Worm (Caenorhabditis elegans) whole organism, L2 larva: ENCODE results near the gene pei-1.
"Not testable (repeated sequence)": the region's sequence is repeated elsewhere in the genome, so short reads cannot be mapped to it uniquely, and the experiment has no call there.

Experiments used
- R02D3.7 ChIP-seq: fragments of 150-350 bp; optimal IDR thresholded peaks from 2 replicates; lab custom pipeline; 2014; ENCODE audit warnings: missing biosample characterization, missing genetic modification characterization
- ZK546.5 ChIP-seq: sonication (generic microtip); optimal IDR thresholded peaks from 2 replicates; lab custom pipeline; 2017; ENCODE audit warnings: missing biosample characterization, missing genetic modification characterization
- egl-27 ChIP-seq: sonication (generic microtip); optimal IDR thresholded peaks from 3 replicates; lab custom pipeline; 2017; ENCODE audit warnings: missing biosample characterization, missing genetic modification reagents, missing genetic modification characterization
- lin-11 ChIP-seq: fragments of 150-350 bp; sonication (generic microtip); optimal IDR thresholded peaks from 2 replicates; lab custom pipeline; 2014; ENCODE audit warnings: missing biosample characterization, missing genetic modification characterization, inconsistent platforms, mixed read lengths
- mab-5 ChIP-seq: fragments of 150-350 bp; optimal IDR thresholded peaks from 2 replicates; lab custom pipeline; 2014; ENCODE audit warnings: missing biosample characterization, missing genetic modification characterization
- nhr-12 ChIP-seq: fragments of 150-350 bp; optimal IDR thresholded peaks from 2 replicates; lab custom pipeline; 2014; ENCODE audit warnings: missing biosample characterization, missing genetic modification characterization
- nhr-237 ChIP-seq: fragments of 150-350 bp; optimal IDR thresholded peaks from 2 replicates; lab custom pipeline; 2014; ENCODE audit warnings: missing biosample characterization, missing genetic modification characterization
- nhr-77 ChIP-seq: fragments of 150-350 bp; optimal IDR thresholded peaks from 2 replicates; lab custom pipeline; 2014; ENCODE audit warnings: missing biosample characterization, missing genetic modification characterization
- skn-1 ChIP-seq: sonication (generic microtip); optimal IDR thresholded peaks from 2 replicates; lab custom pipeline; 2017; ENCODE audit warnings: missing biosample characterization, missing genetic modification characterization
- snpc-4 ChIP-seq: fragments of 150-350 bp; optimal IDR thresholded peaks from 2 replicates; lab custom pipeline; 2014; ENCODE audit warnings: missing biosample characterization, missing genetic modification characterization
- ztf-1 ChIP-seq: fragments of 200-800 bp; sonication (Bioruptor generic); conservative IDR thresholded peaks from 2 replicates; pipeline ENCODE4 v1.3.6; 2022; ENCODE audit warnings: missing genetic modification characterization, missing compliant biosample characterization
- ztf-11 ChIP-seq: sonication (generic microtip); optimal IDR thresholded peaks from 2 replicates; lab custom pipeline; 2017; ENCODE audit warnings: missing biosample characterization, missing genetic modification characterization
- ztf-4 ChIP-seq: fragments of 150-350 bp; optimal IDR thresholded peaks from 2 replicates; lab custom pipeline; 2014; ENCODE audit warnings: missing biosample characterization, missing genetic modification characterization

DNA sequence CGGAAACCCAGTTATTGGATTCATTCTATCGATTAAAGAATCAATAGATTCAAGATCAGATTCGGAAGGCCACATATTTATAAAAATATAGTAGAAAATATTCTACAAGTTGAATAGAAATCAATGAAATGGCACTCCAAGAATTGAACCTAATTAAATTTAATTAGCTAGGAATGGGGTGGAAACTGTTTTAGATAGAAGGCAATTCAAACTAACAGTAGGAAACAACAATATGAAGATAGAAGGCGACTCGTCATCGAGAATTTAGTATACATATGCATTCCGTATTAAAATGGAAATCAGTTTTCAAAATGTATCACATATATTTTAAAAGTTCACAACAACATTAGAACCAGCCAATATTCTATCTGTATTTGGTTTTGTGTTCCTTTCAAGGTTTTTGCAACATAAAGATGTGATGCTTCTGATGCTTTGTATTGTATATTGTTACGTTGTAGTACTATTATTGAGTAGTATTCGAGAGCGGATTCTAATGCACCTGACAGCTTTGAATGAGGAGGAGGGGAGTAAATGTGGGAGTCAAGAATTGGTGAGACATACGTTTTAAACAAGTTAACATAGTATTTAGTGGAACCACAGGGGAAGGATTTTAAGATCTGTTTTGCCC lies 3.6 kb upstream of the pei-1 start, which contains the start of the genes F27C8.3 and F27C8.2:
- not testable (repeated sequence) for TF ChIP-seq egl-27; ztf-4 (tag; lab: Kevin White, UChicago); ZK546.5 (tag; lab: Kevin White, UChicago); mab-5 (tag; lab: Kevin White, UChicago); ztf-1; nhr-237 (tag; lab: Kevin White, UChicago); lin-11 (tag; lab: Kevin White, UChicago); skn-1 (tag; lab: Kevin White, UChicago); nhr-77 (tag; lab: Kevin White, UChicago); ztf-11 (tag; lab: Kevin White, UChicago); nhr-12 (tag; lab: Kevin White, UChicago); snpc-4 (tag; lab: Kevin White, UChicago); R02D3.7 (tag; lab: Kevin White, UChicago)
